Fruit fly (Drosophila melanogaster): ENCODE measurements around the gene heca.

heca gene

dm6 chr3R:30296035-30296434 lies 18.3 kb downstream of the heca start (continued):
- TF ChIP-seq B-H1 (GFP tag; IDR thresholded peaks at IDR 0.05) (peak; percentile 79), CG10267 (tag; optimal IDR thresholded peaks at IDR 0.05) (peak; percentile 70), CG7357 (GFP tag; IDR thresholded peaks at IDR 0.05) (peak; percentile 69), kay (GFP tag; optimal IDR thresholded peaks at IDR 0.05) (no peak), psq (GFP tag; optimal IDR thresholded peaks at IDR 0.05) (peak; percentile 20), bigmax (GFP tag; optimal IDR thresholded peaks at IDR 0.05) (no peak), HmgZ (tag; optimal IDR thresholded peaks at IDR 0.05) (peak; percentile 50), fd3F (GFP tag; optimal IDR thresholded peaks at IDR 0.05) (peak; percentile 57), nerfin-1 (tag; optimal IDR thresholded peaks at IDR 0.05) (peak; percentile 43), zfh2 (GFP tag; optimal IDR thresholded peaks at IDR 0.05) (peak; percentile 29), Lim3 (GFP tag; IDR thresholded peaks at IDR 0.05) (0 out of 2 replicates have a peak, but pooled peaks have one; percentile 35), Poxn (GFP tag; IDR thresholded peaks at IDR 0.05) (0 out of 2 replicates have a peak, but pooled peaks have one; percentile 5), CG17568 (GFP tag; optimal IDR thresholded peaks at IDR 0.05) (peak; percentile 52), CG1529 (GFP tag; optimal IDR thresholded peaks at IDR 0.05) (peak; percentile 64), CG13624 (GFP tag; optimal IDR thresholded peaks at IDR 0.05) (no peak), Optix (GFP tag; IDR thresholded peaks at IDR 0.05) (peak; percentile 65; the same call in 2 of the 3 replicates), her (GFP tag; optimal IDR thresholded peaks at IDR 0.05) (peak; percentile 19), dm (GFP tag; optimal IDR thresholded peaks at IDR 0.05) (no peak), CG8290 (GFP tag; optimal IDR thresholded peaks at IDR 0.05) (peak; percentile 17), CG8290 (tag; optimal IDR thresholded peaks at IDR 0.05) (no peak), nom (GFP tag; optimal IDR thresholded peaks at IDR 0.05) (peak; percentile 80), ftz-f1 (GFP tag; optimal IDR thresholded peaks at IDR 0.05) (no peak), CG17912 (GFP tag; optimal IDR thresholded peaks at IDR 0.05) (no peak), CG9817 (tag; optimal IDR thresholded peaks at IDR 0.05) (peak; percentile 65), bab2 (GFP tag; optimal IDR thresholded peaks at IDR 0.05) (no peak), CG7556 (GFP tag; optimal IDR thresholded peaks at IDR 0.05) (peak; percentile 73), CG11398 (GFP tag; optimal IDR thresholded peaks at IDR 0.05) (no peak), E2f1 (GFP tag; IDR thresholded peaks at IDR 0.05) (peak; percentile 83), Hr3 (GFP tag; optimal IDR thresholded peaks at IDR 0.05) (peak; percentile 68), eyg (GFP tag; optimal IDR thresholded peaks at IDR 0.05) (no peak), crol (GFP tag; IDR thresholded peaks at IDR 0.05) (no peak), run (tag; optimal IDR thresholded peaks at IDR 0.05) (peak; percentile 56), BEAF-32 (GFP tag; optimal IDR thresholded peaks at IDR 0.05) (no peak), CG12219 (GFP tag; optimal IDR thresholded peaks at IDR 0.05) (peak; percentile 72), lab (GFP tag; optimal IDR thresholded peaks at IDR 0.05) (peak; percentile 84), ash1 (GFP tag; optimal IDR thresholded peaks at IDR 0.05) (no peak), croc (GFP tag; conservative IDR thresholded peaks at IDR 0.05) (peak; percentile 70), CG6854 (GFP tag; optimal IDR thresholded peaks at IDR 0.05) (peak; percentile 7), Nf-YA (GFP tag; IDR thresholded peaks at IDR 0.05) (peak; percentile 74; the same call in 1 of the 2 replicates), Scr (GFP tag; IDR thresholded peaks at IDR 0.05; ENCODE audit: partially characterized antibody) (no peak), H15 (GFP tag; IDR thresholded peaks at IDR 0.05) (peak; percentile 85), sna (GFP tag; IDR thresholded peaks at IDR 0.05; ENCODE audit: partially characterized antibody) (no peak), Trl (optimal IDR thresholded peaks at IDR 0.05) (no peak), Trl (GFP tag; optimal IDR thresholded peaks at IDR 0.05) (peak; percentile 40), CG11695 (GFP tag; IDR thresholded peaks at IDR 0.05) (peak; percentile 82), Hsf (GFP tag; optimal IDR thresholded peaks at IDR 0.05) (peak; percentile 78), CG3726 (GFP tag; IDR thresholded peaks at IDR 0.05) (peak; percentile 79; the same call in 2 of the 3 replicates), hbn (GFP tag; IDR thresholded peaks at IDR 0.05; ENCODE audit: partially characterized antibody) (no peak), en (GFP tag; optimal IDR thresholded peaks at IDR 0.05) (no peak), Dll (GFP tag; IDR thresholded peaks at IDR 0.05; ENCODE audit: partially characterized antibody) (no peak), Atf6 (GFP tag; IDR thresholded peaks at IDR 0.05) (peak; percentile 49; the same call in 1 of the 2 replicates), Neu2 (GFP tag; optimal IDR thresholded peaks at IDR 0.05; ENCODE audit: borderline replicate concordance) (no peak)
